Worm (Caenorhabditis elegans) whole organism, mixed stage, embryonic: ENCODE measurements around the gene rbbp-5.

ENCODE experiments used
- M03D4.4 ChIP-seq: sonication (generic microtip); optimal IDR thresholded peaks from 2 replicates; lab custom pipeline; 2017; ENCODE audit warnings: mild to moderate bottlenecking, missing genetic modification characterization, missing compliant biosample characterization
- bed-3 ChIP-seq: fragments of 200-800 bp; sonication (Bioruptor generic); optimal IDR thresholded peaks from 3 replicates; lab custom pipeline; 2018; ENCODE audit warnings: mild to moderate bottlenecking, missing genetic modification characterization, moderate library complexity, missing compliant biosample characterization
- blmp-1 ChIP-seq: fragments of 150-350 bp; optimal IDR thresholded peaks from 2 replicates; lab custom pipeline; 2014; ENCODE audit warnings: missing biosample characterization, missing genetic modification characterization
- ceh-39 ChIP-seq: fragments of 150-350 bp; optimal IDR thresholded peaks from 2 replicates; lab custom pipeline; 2014; ENCODE audit warnings: missing biosample characterization, missing genetic modification characterization
- ceh-43 ChIP-seq: fragments of 200-800 bp; sonication (Bioruptor generic); optimal IDR thresholded peaks from 2 replicates; lab custom pipeline; 2018; ENCODE audit warnings: mild to moderate bottlenecking, missing genetic modification characterization, moderate library complexity, missing compliant biosample characterization
- ceh-83 ChIP-seq: fragments of 200-800 bp; sonication (Bioruptor generic); optimal IDR thresholded peaks from 2 replicates; lab custom pipeline; 2018; ENCODE audit warnings: mild to moderate bottlenecking, missing genetic modification characterization, missing compliant biosample characterization
- ces-1 ChIP-seq: fragments of 150-350 bp; optimal IDR thresholded peaks from 2 replicates; lab custom pipeline; 2014; ENCODE audit warnings: missing biosample characterization, missing genetic modification reagents, missing genetic modification characterization
- cnd-1 ChIP-seq: fragments of 200-800 bp; sonication (Bioruptor generic); optimal IDR thresholded peaks from 2 replicates; lab custom pipeline; 2018; ENCODE audit warnings: mild to moderate bottlenecking, missing genetic modification characterization, missing compliant biosample characterization
- drap-1 ChIP-seq: fragments of 200-800 bp; sonication (Bioruptor generic); optimal IDR thresholded peaks from 3 replicates; lab custom pipeline; 2018; ENCODE audit warnings: mild to moderate bottlenecking, missing genetic modification characterization, missing compliant biosample characterization
- elt-1 ChIP-seq: sonication (generic microtip); optimal IDR thresholded peaks from 2 replicates; lab custom pipeline; 2017; ENCODE audit warnings: missing genetic modification characterization, mild to moderate bottlenecking, missing compliant biosample characterization, antibody characterized with exemption, moderate library complexity, borderline replicate concordance; ENCODE audit not compliant: insufficient read depth
- elt-3 ChIP-seq: fragments of 150-350 bp; optimal IDR thresholded peaks from 2 replicates; lab custom pipeline; 2014; ENCODE audit warnings: missing biosample characterization, missing genetic modification characterization
- ham-2 ChIP-seq: fragments of 200-800 bp; sonication (Bioruptor generic); optimal IDR thresholded peaks from 2 replicates; lab custom pipeline; 2018; ENCODE audit warnings: mild to moderate bottlenecking, missing genetic modification characterization, missing compliant biosample characterization
- hlh-1 ChIP-seq: fragments of 150-350 bp; optimal IDR thresholded peaks from 2 replicates; lab custom pipeline; 2014; ENCODE audit warnings: missing biosample characterization, missing genetic modification reagents, missing genetic modification characterization
- lin-32 ChIP-seq: fragments of 200-800 bp; sonication (Bioruptor generic); optimal IDR thresholded peaks from 2 replicates; lab custom pipeline; 2018; ENCODE audit warnings: mild to moderate bottlenecking, missing genetic modification characterization, missing compliant biosample characterization
- lsy-2 ChIP-seq: fragments of 150-350 bp; optimal IDR thresholded peaks from 2 replicates; lab custom pipeline; 2014; ENCODE audit warnings: missing biosample characterization, missing genetic modification characterization
- mep-1 ChIP-seq: fragments of 150-350 bp; optimal IDR thresholded peaks from 2 replicates; lab custom pipeline; 2017; ENCODE audit warnings: missing biosample characterization, missing genetic modification reagents, missing genetic modification characterization, inconsistent platforms
- mls-2 ChIP-seq: sonication (generic microtip); optimal IDR thresholded peaks from 2 replicates; lab custom pipeline; 2016; ENCODE audit warnings: mild to moderate bottlenecking, missing genetic modification characterization, moderate library complexity, missing compliant biosample characterization
- nhr-12 ChIP-seq: fragments of 150-350 bp; optimal IDR thresholded peaks from 2 replicates; lab custom pipeline; 2014; ENCODE audit warnings: missing biosample characterization, missing genetic modification characterization
- nhr-2 ChIP-seq: fragments of 150-350 bp; optimal IDR thresholded peaks from 2 replicates; lab custom pipeline; 2014; ENCODE audit warnings: missing biosample characterization, missing genetic modification characterization
- nhr-237 ChIP-seq: fragments of 150-350 bp; optimal IDR thresholded peaks from 2 replicates; lab custom pipeline; 2014; ENCODE audit warnings: missing biosample characterization, missing genetic modification characterization
- nhr-28 ChIP-seq: fragments of 150-350 bp; optimal IDR thresholded peaks from 2 replicates; lab custom pipeline; 2014; ENCODE audit warnings: missing biosample characterization, missing genetic modification characterization
- pha-4 ChIP-seq: fragments of 150-350 bp; optimal IDR thresholded peaks from 2 replicates; lab custom pipeline; 2018; ENCODE audit warnings: missing biosample characterization, missing genetic modification reagents, missing genetic modification characterization
- sem-2 ChIP-seq: fragments of 200-800 bp; sonication (Bioruptor generic); optimal IDR thresholded peaks from 2 replicates; lab custom pipeline; 2018; ENCODE audit warnings: mild to moderate bottlenecking, missing genetic modification characterization, missing compliant biosample characterization
- snpc-4 ChIP-seq: fragments of 150-350 bp; optimal IDR thresholded peaks from 2 replicates; lab custom pipeline; 2014; ENCODE audit warnings: missing biosample characterization, missing genetic modification characterization
- sptf-1 ChIP-seq: sonication (generic microtip); optimal IDR thresholded peaks from 2 replicates; lab custom pipeline; 2017; ENCODE audit warnings: mild to moderate bottlenecking, missing genetic modification characterization, moderate library complexity, missing compliant biosample characterization
- tbx-8 ChIP-seq: fragments of 200-800 bp; sonication (Bioruptor generic); optimal IDR thresholded peaks from 2 replicates; lab custom pipeline; 2018; ENCODE audit warnings: mild to moderate bottlenecking, missing genetic modification characterization, moderate library complexity, missing compliant biosample characterization
- unc-120 ChIP-seq: sonication (generic microtip); optimal IDR thresholded peaks from 2 replicates; lab custom pipeline; 2017; ENCODE audit warnings: missing genetic modification characterization, missing compliant biosample characterization; ENCODE audit not compliant: poor library complexity, severe bottlenecking
- unc-39 ChIP-seq: fragments of 150-350 bp; optimal IDR thresholded peaks from 2 replicates; lab custom pipeline; 2014; ENCODE audit warnings: missing biosample characterization, missing genetic modification characterization
- unc-62 ChIP-seq: fragments of 150-350 bp; optimal IDR thresholded peaks from 2 replicates; lab custom pipeline; 2014; ENCODE audit warnings: missing biosample characterization, missing genetic modification reagents, missing genetic modification characterization
- zip-8 ChIP-seq: fragments of 150-350 bp; optimal IDR thresholded peaks from 2 replicates; lab custom pipeline; 2014; ENCODE audit warnings: missing biosample characterization, missing genetic modification characterization
- ztf-11 ChIP-seq: fragments of 150-350 bp; optimal IDR thresholded peaks from 2 replicates; lab custom pipeline; 2014; ENCODE audit warnings: missing biosample characterization, missing genetic modification characterization

rbbp-5 gene

DNA sequence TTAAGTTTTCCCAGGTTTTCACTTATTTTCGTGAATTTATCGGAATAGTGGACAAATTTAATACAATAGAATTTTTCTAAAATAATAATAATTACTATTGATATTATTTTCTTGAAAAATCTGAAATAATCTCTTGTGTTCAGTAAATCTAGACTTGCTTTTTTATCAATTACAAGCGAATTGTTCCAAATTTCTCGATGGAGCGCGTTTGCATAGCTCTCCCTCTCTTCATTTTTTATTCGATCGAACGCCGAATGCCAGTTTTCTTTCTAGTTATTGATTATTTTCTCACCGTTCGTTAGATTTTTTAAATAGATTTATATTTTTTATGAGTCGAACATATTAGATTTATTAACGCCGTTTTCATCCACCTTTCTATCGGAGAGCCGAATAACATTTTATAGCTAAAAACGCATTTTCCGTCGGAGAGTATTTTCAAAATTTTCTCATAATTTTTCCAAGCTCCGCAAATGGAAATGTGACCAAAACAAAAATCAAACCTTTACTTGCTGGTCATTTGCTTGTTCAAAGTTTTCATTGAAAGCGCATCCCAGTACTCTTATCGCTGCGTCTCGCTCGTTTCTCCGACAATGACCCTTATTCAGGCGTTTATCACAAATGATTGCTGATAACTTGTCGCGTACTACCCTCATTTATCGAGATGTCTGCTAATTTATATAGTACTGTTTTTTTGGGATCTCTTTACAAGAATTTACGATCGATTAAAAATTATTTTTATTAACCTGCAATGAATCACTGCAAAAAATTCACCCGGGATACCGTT, 25.2 kb downstream of the rbbp-5 start:
- TF ChIP-seq unc-39 (tag; lab: Kevin White, UChicago) (no peak), unc-120 (tag; lab: Kevin White, UChicago) (no peak), lin-32 (GFP tag; lab: Kevin White, UChicago) (no peak), zip-8 (tag; lab: Kevin White, UChicago) (no peak), pha-4 (tag; lab: Kevin White, UChicago) (no peak), hlh-1 (tag; lab: Kevin White, UChicago) (no peak), nhr-12 (tag; lab: Kevin White, UChicago) (no peak)

DNA sequence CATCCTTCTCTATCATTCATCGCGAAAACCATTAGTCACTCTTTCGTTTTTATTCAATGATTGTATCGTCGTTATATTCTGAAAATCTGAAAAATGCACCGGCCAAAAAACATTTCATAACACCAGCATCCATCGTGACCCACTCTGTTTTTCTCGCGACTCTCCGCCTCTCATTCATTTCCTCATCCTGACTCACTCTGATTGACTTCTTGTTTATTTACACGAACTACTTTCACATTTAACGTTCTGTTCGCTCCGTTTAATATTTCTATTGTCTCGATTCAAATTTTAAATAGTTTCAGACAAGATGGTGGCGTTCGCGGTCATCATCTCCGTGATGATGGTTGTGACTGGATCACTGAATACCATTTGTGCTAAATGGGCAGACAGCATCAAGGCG, 25.9 kb downstream of the rbbp-5 start, which contains the start of gene C29H12.2:
Gene C29H12.2 (plus strand): TSS at position 297 of the 400 bp plus-strand sequence.
- no peak for TF ChIP-seq ceh-43 (GFP tag; lab: Kevin White, UChicago)
- no peak for TF ChIP-seq nhr-12 (tag; lab: Kevin White, UChicago)
- TF ChIP-seq unc-39 (tag; lab: Kevin White, UChicago) = no peak
- no peak for TF ChIP-seq unc-62
- no peak for TF ChIP-seq M03D4.4 (tag; lab: Kevin White, UChicago)
- TF ChIP-seq mep-1 = no peak
- TF ChIP-seq snpc-4 (tag; lab: Kevin White, UChicago) = no peak
- no peak for TF ChIP-seq zip-8 (tag; lab: Kevin White, UChicago)
- TF ChIP-seq mls-2 (tag; lab: Kevin White, UChicago) = no peak
- no peak for TF ChIP-seq elt-3 (tag; lab: Kevin White, UChicago)
- TF ChIP-seq lin-32 (GFP tag; lab: Kevin White, UChicago) = no peak
- TF ChIP-seq unc-120 (tag; lab: Kevin White, UChicago) = no peak
- TF ChIP-seq ceh-83 (GFP tag; lab: Kevin White, UChicago) = no peak
- TF ChIP-seq ceh-39 (tag; lab: Kevin White, UChicago) = no peak
- no peak for TF ChIP-seq lsy-2 (tag; lab: Kevin White, UChicago)
- no peak for TF ChIP-seq nhr-237 (tag; lab: Kevin White, UChicago)

DNA sequence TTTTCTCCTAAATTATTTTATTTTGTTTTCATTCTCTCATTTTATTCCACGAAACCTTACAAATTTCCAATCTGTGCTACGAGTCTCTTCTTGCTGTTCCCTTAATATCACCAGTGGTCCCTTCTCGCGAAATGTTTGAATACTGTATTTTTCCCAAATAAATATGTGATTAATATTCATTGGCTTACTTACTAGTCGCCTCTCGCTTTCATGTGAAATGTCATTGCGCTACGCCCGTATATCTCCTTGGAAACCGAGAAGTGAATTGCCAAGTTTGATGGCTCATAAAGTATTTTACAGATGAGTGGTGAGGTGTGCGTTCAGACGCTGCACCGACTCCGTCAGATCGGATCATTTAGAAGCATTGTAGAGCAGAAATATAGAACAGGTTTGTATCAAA, 27.6 kb downstream of the rbbp-5 start, which contains the start of gene rars-2:
Gene rars-2 (plus strand): TSS at position 301 of the 400 bp plus-strand sequence.
- TF ChIP-seq ham-2 (GFP tag; lab: Kevin White, UChicago) = no peak
- TF ChIP-seq nhr-28 (tag; lab: Kevin White, UChicago) = no peak
- no peak for TF ChIP-seq tbx-8 (GFP tag; lab: Kevin White, UChicago)
- TF ChIP-seq nhr-12 (tag; lab: Kevin White, UChicago) = no peak
- TF ChIP-seq zip-8 (tag; lab: Kevin White, UChicago) = no peak
- TF ChIP-seq cnd-1 (tag; lab: Kevin White, UChicago) = no peak
- no peak for TF ChIP-seq snpc-4 (tag; lab: Kevin White, UChicago)
- TF ChIP-seq ces-1 (GFP tag; lab: Kevin White, UChicago) = no peak
- no peak for TF ChIP-seq sem-2 (GFP tag; lab: Kevin White, UChicago)
- TF ChIP-seq M03D4.4 (tag; lab: Kevin White, UChicago) = no peak
- no peak for TF ChIP-seq elt-1 (tag; lab: Kevin White, UChicago)
- no peak for TF ChIP-seq mep-1
- TF ChIP-seq lsy-2 (tag; lab: Kevin White, UChicago) = no peak
- no peak for TF ChIP-seq bed-3 (GFP tag; lab: Kevin White, UChicago)
- TF ChIP-seq lin-32 (GFP tag; lab: Kevin White, UChicago) = no peak
- no peak for TF ChIP-seq unc-120 (tag; lab: Kevin White, UChicago)
- no peak for TF ChIP-seq nhr-237 (tag; lab: Kevin White, UChicago)
- TF ChIP-seq pha-4 (tag; lab: Kevin White, UChicago) = no peak
- TF ChIP-seq sptf-1 = no peak
- TF ChIP-seq, all 35 proteins: peak for 0

DNA sequence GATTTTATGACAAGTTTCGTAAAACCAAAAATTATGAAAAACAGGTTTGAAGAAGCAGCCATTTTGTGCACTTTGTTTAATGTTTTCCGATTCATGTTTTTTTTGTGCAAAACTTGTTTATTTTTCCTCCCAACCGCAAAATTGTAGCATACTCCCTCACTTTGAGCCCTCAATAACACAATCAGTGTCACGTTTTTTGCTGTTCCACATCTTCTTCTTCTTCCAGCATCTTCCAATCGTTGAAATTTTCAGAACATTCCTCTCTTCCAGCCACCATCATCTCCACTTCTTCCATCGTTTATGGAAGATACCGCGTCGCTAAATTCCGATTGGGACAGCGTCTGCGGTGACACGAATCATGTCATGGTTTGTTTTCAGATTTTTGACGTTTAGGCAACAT, 35.0 kb downstream of the rbbp-5 start, which contains the start of gene abts-3:
Gene abts-3 (plus strand): TSS at position 301 of the 400 bp plus-strand sequence.
- no peak for TF ChIP-seq lsy-2 (tag; lab: Kevin White, UChicago)
- no peak for TF ChIP-seq ceh-43 (GFP tag; lab: Kevin White, UChicago)
- no peak for TF ChIP-seq tbx-8 (GFP tag; lab: Kevin White, UChicago)
- TF ChIP-seq ztf-11 (tag; lab: Kevin White, UChicago) = no peak
- TF ChIP-seq ham-2 (GFP tag; lab: Kevin White, UChicago) = no peak
- no peak for TF ChIP-seq lin-32 (GFP tag; lab: Kevin White, UChicago)
- no peak for TF ChIP-seq sptf-1
- TF ChIP-seq ceh-83 (GFP tag; lab: Kevin White, UChicago) = no peak
- no peak for TF ChIP-seq nhr-237 (tag; lab: Kevin White, UChicago)
- TF ChIP-seq ceh-39 (tag; lab: Kevin White, UChicago) = no peak
- no peak for TF ChIP-seq drap-1
- TF ChIP-seq sem-2 (GFP tag; lab: Kevin White, UChicago) = no peak
- TF ChIP-seq snpc-4 (tag; lab: Kevin White, UChicago) = no peak
- no peak for TF ChIP-seq blmp-1 (tag; lab: Kevin White, UChicago)
- TF ChIP-seq nhr-28 (tag; lab: Kevin White, UChicago) = no peak
- no peak for TF ChIP-seq unc-120 (tag; lab: Kevin White, UChicago)
- TF ChIP-seq elt-1 (tag; lab: Kevin White, UChicago) = no peak
- no peak for TF ChIP-seq M03D4.4 (tag; lab: Kevin White, UChicago)
- TF ChIP-seq nhr-2 (tag; lab: Kevin White, UChicago) = no peak
